Worm (Caenorhabditis elegans) whole organism, L4 larva: ENCODE measurements around the gene pcp-4.

ENCODE experiments used
- D1046.2 ChIP-seq: fragments of 200-800 bp; sonication (Bioruptor generic); IDR thresholded peaks from 2 replicates; pipeline ENCODE4 v1.3.6; 2022; ENCODE audit warnings: missing genetic modification characterization, missing compliant biosample characterization
- F10B5.3 ChIP-seq: sonication (generic microtip); optimal IDR thresholded peaks from 2 replicates; lab custom pipeline; 2016; ENCODE audit warnings: mild to moderate bottlenecking, missing genetic modification characterization, missing compliant biosample characterization
- F26F4.8 ChIP-seq: fragments of 200-800 bp; sonication (Bioruptor generic); conservative IDR thresholded peaks from 2 replicates; pipeline ENCODE4 v1.3.6; 2022; ENCODE audit warnings: missing genetic modification characterization, missing compliant biosample characterization
- F37D6.2 ChIP-seq: sonication (generic microtip); optimal IDR thresholded peaks from 2 replicates; lab custom pipeline; 2016; ENCODE audit warnings: mild to moderate bottlenecking, missing genetic modification characterization, missing compliant biosample characterization
- F44E2.7 ChIP-seq: fragments of 200-800 bp; sonication (Bioruptor generic); IDR thresholded peaks from 2 replicates; pipeline ENCODE4 v2.1.2; 2022; ENCODE audit warnings: missing genetic modification characterization, missing compliant biosample characterization
- Y5F2A.4 ChIP-seq: fragments of 200-800 bp; sonication (Bioruptor generic); optimal IDR thresholded peaks from 2 replicates; lab custom pipeline; 2018; ENCODE audit warnings: mild to moderate bottlenecking, missing genetic modification characterization, missing compliant biosample characterization
- Y75B8A.6 ChIP-seq: fragments of 200-800 bp; sonication (Bioruptor generic); IDR thresholded peaks from 2 replicates; pipeline ENCODE4 v1.3.6; 2022; ENCODE audit warnings: missing genetic modification reagents, missing genetic modification characterization, missing compliant biosample characterization
- ZK337.2 ChIP-seq: fragments of 200-800 bp; sonication (Bioruptor generic); IDR thresholded peaks from 2 replicates; pipeline ENCODE4 v1.3.6; 2022; ENCODE audit warnings: missing genetic modification reagents, missing genetic modification characterization, missing compliant biosample characterization
- aly-2 ChIP-seq: sonication (generic microtip); optimal IDR thresholded peaks from 2 replicates; lab custom pipeline; 2018; ENCODE audit warnings: missing biosample characterization, missing genetic modification characterization
- ceh-28 ChIP-seq: fragments of 150-350 bp; optimal IDR thresholded peaks from 2 replicates; lab custom pipeline; 2014; ENCODE audit warnings: missing biosample characterization, missing genetic modification reagents, missing genetic modification characterization
- ceh-44 ChIP-seq: fragments of 200-800 bp; sonication (Bioruptor generic); IDR thresholded peaks from 2 replicates; pipeline ENCODE4 v1.3.6; 2022; ENCODE audit warnings: missing genetic modification reagents, missing genetic modification characterization, missing compliant biosample characterization
- ceh-82 ChIP-seq: sonication (generic microtip); optimal IDR thresholded peaks from 2 replicates; lab custom pipeline; 2017; ENCODE audit warnings: missing biosample characterization, missing genetic modification characterization
- ces-1 ChIP-seq: fragments of 150-350 bp; sonication (generic microtip); optimal IDR thresholded peaks from 4 replicates; lab custom pipeline; 2014; ENCODE audit warnings: missing biosample characterization, missing genetic modification reagents, missing genetic modification characterization
- daf-12 ChIP-seq: fragments of 150-350 bp; optimal IDR thresholded peaks from 2 replicates; lab custom pipeline; 2014; ENCODE audit warnings: missing biosample characterization, missing genetic modification reagents, missing genetic modification characterization
- daf-16 ChIP-seq, 3 experiments: sonication (generic microtip); optimal IDR thresholded peaks; 2 replicates each; lab custom pipeline; 2016 to 2017; ENCODE audit warnings: missing genetic modification characterization in 3 of 3, missing genetic modification reagents in 3 of 3, mild to moderate bottlenecking in 2 of 3, missing compliant biosample characterization in 2 of 3, missing biosample characterization in 1 of 3, moderate library complexity in 1 of 3
- daf-19 ChIP-seq: fragments of 200-800 bp; sonication (Bioruptor generic); conservative IDR thresholded peaks from 2 replicates; pipeline ENCODE4 v1.3.6; 2022; ENCODE audit warnings: missing genetic modification characterization, missing compliant biosample characterization
- dmd-6 ChIP-seq: fragments of 200-800 bp; sonication (Bioruptor generic); IDR thresholded peaks from 2 replicates; pipeline ENCODE4 v1.3.6; 2022; ENCODE audit warnings: missing genetic modification reagents, missing genetic modification characterization, missing compliant biosample characterization
- dmd-9 ChIP-seq: fragments of 200-800 bp; sonication (Bioruptor generic); IDR thresholded peaks from 2 replicates; pipeline ENCODE4 v1.3.6; 2022; ENCODE audit warnings: missing genetic modification reagents, missing genetic modification characterization, missing compliant biosample characterization
- dve-1 ChIP-seq: sonication (generic microtip); optimal IDR thresholded peaks from 2 replicates; lab custom pipeline; 2017; ENCODE audit warnings: antibody characterized with exemption, mild to moderate bottlenecking, missing genetic modification characterization, missing compliant biosample characterization; ENCODE audit not compliant: insufficient read depth
- hif-1 ChIP-seq, 2 experiments: sonication (generic microtip); optimal IDR thresholded peaks; 2 replicates each; lab custom pipeline; 2016 to 2017; ENCODE audit warnings: missing compliant biosample characterization in 2 of 2, missing genetic modification characterization in 2 of 2, missing genetic modification reagents in 2 of 2, missing genotype in 2 of 2, mild to moderate bottlenecking in 1 of 2
- lim-7 ChIP-seq: fragments of 200-800 bp; sonication (Bioruptor generic); IDR thresholded peaks from 2 replicates; pipeline ENCODE4 v1.3.6; 2022; ENCODE audit warnings: missing genetic modification characterization, missing compliant biosample characterization
- lin-1 ChIP-seq: fragments of 200-800 bp; sonication (Bioruptor generic); IDR thresholded peaks from 2 replicates; pipeline ENCODE4 v1.3.6; 2022; ENCODE audit warnings: missing genetic modification reagents, missing genetic modification characterization, missing compliant biosample characterization
- lin-38 ChIP-seq: fragments of 200-800 bp; sonication (Bioruptor generic); IDR thresholded peaks from 2 replicates; pipeline ENCODE4 v1.3.6; 2022; ENCODE audit warnings: missing genetic modification reagents, missing genetic modification characterization, missing compliant biosample characterization
- lir-3 ChIP-seq: sonication (generic microtip); optimal IDR thresholded peaks from 2 replicates; lab custom pipeline; 2016; ENCODE audit warnings: mild to moderate bottlenecking, missing genetic modification characterization, missing compliant biosample characterization
- mdl-1 ChIP-seq, 2 experiments: fragments of 150-350 bp in 1 of 2; sonication (generic microtip) in 1 of 2; optimal IDR thresholded peaks; 2 replicates each; lab custom pipeline; 2014 to 2017; ENCODE audit warnings: missing biosample characterization in 2 of 2, missing genetic modification characterization in 2 of 2
- mes-2 ChIP-seq: sonication (generic microtip); optimal IDR thresholded peaks from 2 replicates; lab custom pipeline; 2016; ENCODE audit warnings: missing genotype, mild to moderate bottlenecking, missing genetic modification characterization, missing compliant biosample characterization; ENCODE audit not compliant: poor library complexity, severe bottlenecking
- nhr-102 ChIP-seq: sonication (generic microtip); optimal IDR thresholded peaks from 2 replicates; lab custom pipeline; 2016; ENCODE audit warnings: mild to moderate bottlenecking, missing genetic modification characterization, moderate library complexity, missing compliant biosample characterization
- nhr-11 ChIP-seq: fragments of 150-350 bp; optimal IDR thresholded peaks from 2 replicates; lab custom pipeline; 2014; ENCODE audit warnings: missing biosample characterization, missing genetic modification characterization
- nhr-111 ChIP-seq: fragments of 200-800 bp; sonication (Bioruptor generic); optimal IDR thresholded peaks from 2 replicates; lab custom pipeline; 2018; ENCODE audit warnings: mild to moderate bottlenecking, missing genetic modification characterization, missing compliant biosample characterization
- nhr-237 ChIP-seq: sonication (generic microtip); optimal IDR thresholded peaks from 2 replicates; lab custom pipeline; 2017; ENCODE audit warnings: missing biosample characterization, missing genetic modification characterization
- nhr-25 ChIP-seq: sonication (generic microtip); optimal IDR thresholded peaks from 2 replicates; lab custom pipeline; 2017; ENCODE audit warnings: missing genetic modification characterization, mild to moderate bottlenecking, missing compliant biosample characterization, antibody characterized with exemption, moderate library complexity, borderline replicate concordance; ENCODE audit not compliant: insufficient read depth
- nhr-28 ChIP-seq: fragments of 150-350 bp; optimal IDR thresholded peaks from 2 replicates; lab custom pipeline; 2014; ENCODE audit warnings: missing biosample characterization, missing genetic modification characterization
- nhr-76 ChIP-seq: fragments of 150-350 bp; optimal IDR thresholded peaks from 2 replicates; lab custom pipeline; 2014; ENCODE audit warnings: missing biosample characterization, missing genetic modification characterization
- pha-4 ChIP-seq, 2 experiments: fragments of 150-350 bp in 1 of 2; fragments of 200-800 bp in 1 of 2; sonication (Bioruptor generic) in 1 of 2; IDR thresholded peaks in 1 of 2; optimal IDR thresholded peaks in 1 of 2; 2 replicates each; pipeline versions ENCODE4 v1.3.6 to Lab custom; 2014 to 2022; ENCODE audit warnings: missing genetic modification characterization in 2 of 2, missing genetic modification reagents in 2 of 2, missing biosample characterization in 1 of 2, missing compliant biosample characterization in 1 of 2
- php-3 ChIP-seq: fragments of 200-800 bp; sonication (Bioruptor generic); IDR thresholded peaks from 2 replicates; pipeline ENCODE4 v1.3.6; 2022; ENCODE audit warnings: missing genetic modification reagents, missing genetic modification characterization, missing compliant biosample characterization
- rbr-2 ChIP-seq: sonication (generic microtip); optimal IDR thresholded peaks from 2 replicates; lab custom pipeline; 2016; ENCODE audit warnings: missing genotype, missing genetic modification characterization, missing compliant biosample characterization
- sdz-12 ChIP-seq: fragments of 200-800 bp; sonication (Bioruptor generic); optimal IDR thresholded peaks from 2 replicates; lab custom pipeline; 2018; ENCODE audit warnings: mild to moderate bottlenecking, missing genetic modification characterization, missing compliant biosample characterization
- set-16 ChIP-seq: fragments of 200-800 bp; sonication (Bioruptor generic); IDR thresholded peaks from 2 replicates; pipeline ENCODE4 v1.3.6; 2022; ENCODE audit warnings: missing genetic modification reagents, missing genetic modification characterization, missing compliant biosample characterization
- spr-1 ChIP-seq: sonication (generic microtip); optimal IDR thresholded peaks from 2 replicates; lab custom pipeline; 2016; ENCODE audit warnings: mild to moderate bottlenecking, missing genetic modification characterization, missing compliant biosample characterization
- unc-130 ChIP-seq: sonication (generic microtip); optimal IDR thresholded peaks from 2 replicates; lab custom pipeline; 2016; ENCODE audit warnings: missing genetic modification reagents, missing genetic modification characterization, missing compliant biosample characterization
- unc-39 ChIP-seq: sonication (generic microtip); optimal IDR thresholded peaks from 2 replicates; lab custom pipeline; 2017; ENCODE audit warnings: missing biosample characterization, missing genetic modification characterization
- zag-1 ChIP-seq: fragments of 150-350 bp; optimal IDR thresholded peaks from 2 replicates; lab custom pipeline; 2014; ENCODE audit warnings: missing biosample characterization, missing genetic modification characterization
- zfp-2 ChIP-seq: sonication (generic microtip); optimal IDR thresholded peaks from 2 replicates; lab custom pipeline; 2016; ENCODE audit warnings: mild to moderate bottlenecking, missing genetic modification characterization, missing compliant biosample characterization
- zip-2 ChIP-seq: fragments of 150-350 bp; optimal IDR thresholded peaks from 2 replicates; lab custom pipeline; 2014; ENCODE audit warnings: missing biosample characterization, missing genetic modification characterization
- ztf-11 ChIP-seq: fragments of 150-350 bp; optimal IDR thresholded peaks from 2 replicates; lab custom pipeline; 2014; ENCODE audit warnings: missing biosample characterization, missing genetic modification characterization
- ztf-7 ChIP-seq: fragments of 150-350 bp; optimal IDR thresholded peaks from 2 replicates; lab custom pipeline; 2014; ENCODE audit warnings: missing biosample characterization, missing genetic modification characterization

pcp-4 gene

DNA sequence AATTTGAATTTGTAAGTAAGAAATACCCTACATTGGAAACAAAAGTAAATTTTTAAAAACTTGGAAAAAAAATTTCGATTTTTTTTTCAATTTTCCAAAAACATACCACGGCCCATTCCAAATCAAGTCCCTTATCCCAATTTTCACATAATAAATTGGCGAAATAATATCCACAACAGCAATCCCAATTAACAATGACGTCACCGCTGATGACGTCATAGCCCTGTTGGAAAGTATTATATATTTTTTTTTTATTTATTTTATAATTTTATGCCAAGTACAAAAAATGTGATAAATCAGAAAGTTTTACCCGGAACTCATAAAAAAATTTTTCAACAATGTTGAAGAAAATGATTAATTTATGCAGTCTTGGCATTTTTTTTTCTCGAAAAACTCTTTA is 22.8 kb upstream of the pcp-4 start:
- TF ChIP-seq dmd-6 (GFP tag; lab: Robert Waterston, UW), result no peak
- no peak for TF ChIP-seq ceh-28
- no peak for TF ChIP-seq php-3 (GFP tag; lab: Robert Waterston, UW)
- TF ChIP-seq hif-1 (tag; optimal IDR thresholded peaks at IDR 0.05; lab: Kevin White, UChicago), result no peak
- no peak for TF ChIP-seq F37D6.2 (tag; lab: Kevin White, UChicago)
- no peak for TF ChIP-seq nhr-237 (tag; lab: Kevin White, UChicago)
- TF ChIP-seq ZK337.2 (GFP tag; lab: Robert Waterston, UW), result no peak
- TF ChIP-seq nhr-111, result no peak
- no peak for TF ChIP-seq F26F4.8 (GFP tag; lab: Robert Waterston, UW)
- TF ChIP-seq unc-39, result no peak
- TF ChIP-seq zip-2 (tag; lab: Kevin White, UChicago), result no peak
- TF ChIP-seq F10B5.3, result no peak
- TF ChIP-seq zfp-2 (tag; lab: Kevin White, UChicago), result no peak
- TF ChIP-seq ztf-7 (tag; lab: Kevin White, UChicago), result no peak
- TF ChIP-seq unc-130 (GFP tag; lab: Kevin White, UChicago), result no peak
- no peak for TF ChIP-seq ztf-11 (tag; lab: Kevin White, UChicago)
- no peak for TF ChIP-seq D1046.2 (GFP tag; lab: Robert Waterston, UW)
- TF ChIP-seq set-16 (GFP tag; lab: Robert Waterston, UW), result no peak
- TF ChIP-seq ceh-82 (tag; lab: Kevin White, UChicago), result no peak
- no peak for TF ChIP-seq Y5F2A.4 (GFP tag; lab: Kevin White, UChicago)

DNA sequence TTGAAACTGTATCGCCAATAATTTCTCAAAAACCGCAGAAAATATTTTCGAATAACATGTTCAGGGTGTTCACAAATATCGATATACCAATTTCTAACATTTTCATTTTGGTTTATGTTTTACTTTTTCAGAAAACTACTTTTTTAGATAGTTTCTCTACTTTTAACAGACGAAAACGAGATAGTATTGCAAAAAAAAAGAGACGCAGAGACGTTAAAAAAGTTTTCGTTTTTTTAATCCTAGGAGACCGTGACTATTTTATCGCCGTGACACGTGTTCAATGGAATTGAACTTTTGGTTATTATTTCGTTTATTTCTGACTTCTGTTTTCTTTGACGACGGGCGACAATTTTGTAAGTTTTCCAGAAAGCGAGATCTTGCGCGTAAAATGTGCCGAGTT is 17.2 kb upstream of the pcp-4 start, which contains the start of gene Y116F11B.7:
TSS of gene Y116F11B.7 (plus strand) at position 301 of the 400 bp plus-strand sequence.
- no peak for TF ChIP-seq sdz-12

DNA sequence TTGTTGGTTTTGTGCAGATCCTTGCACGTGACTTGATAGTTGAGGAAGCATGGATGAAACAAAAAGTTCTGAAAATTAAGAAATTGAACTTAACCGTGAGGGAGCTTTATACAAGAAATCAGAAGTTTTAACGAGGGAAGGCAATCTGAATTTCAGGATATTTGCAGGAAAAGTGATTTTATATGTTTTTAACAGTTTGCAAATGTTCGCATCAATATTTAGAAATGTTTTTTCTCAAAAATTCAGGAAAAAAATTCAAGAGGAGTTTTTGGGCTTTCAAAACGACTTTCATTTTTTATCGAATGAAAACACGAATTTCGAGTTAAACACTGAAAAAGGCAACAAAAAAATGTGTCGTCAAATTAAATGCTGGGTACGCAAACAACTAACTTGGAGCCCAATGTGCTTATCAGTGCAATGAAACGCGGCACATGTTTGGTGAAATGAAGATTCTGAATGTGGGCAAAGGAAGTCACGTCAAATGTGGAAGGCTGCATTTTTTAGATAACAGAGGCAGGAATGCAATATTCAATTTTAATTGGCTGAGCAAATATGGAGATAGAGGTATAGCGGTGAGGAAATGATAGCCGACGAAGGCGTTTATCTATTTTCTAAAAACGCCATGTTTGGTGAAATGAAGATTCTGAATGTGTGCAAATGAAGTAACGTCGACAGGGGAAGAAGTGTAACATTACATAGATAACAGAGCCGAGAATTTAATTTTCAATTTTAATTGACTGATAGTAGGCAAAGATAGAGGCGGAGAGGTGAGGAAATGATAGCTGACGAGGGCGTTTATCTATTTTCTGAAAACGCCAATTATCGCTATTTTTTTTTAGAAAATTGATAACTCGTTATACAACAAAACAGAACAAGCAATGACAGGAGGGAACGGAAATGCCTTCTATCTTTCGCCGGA is 15.4 kb upstream of the pcp-4 start, which contains the start of gene Y116F11B.6:
TSS of gene Y116F11B.6 (minus strand) at position 51 of the 919 bp plus-strand sequence.
- TF ChIP-seq rbr-2 (no peak), nhr-102 (tag; lab: Kevin White, UChicago) (no peak), mdl-1 (tag; optimal IDR thresholded peaks at IDR 0.05; lab: Kevin White, UChicago) (no peak), set-16 (GFP tag; lab: Robert Waterston, UW) (no peak), lin-1 (GFP tag; lab: Robert Waterston, UW) (no peak), ces-1 (GFP tag; lab: Kevin White, UChicago) (no peak), Y75B8A.6 (GFP tag; lab: Robert Waterston, UW) (no peak), nhr-25 (tag; lab: Kevin White, UChicago) (no peak), nhr-28 (tag; lab: Kevin White, UChicago) (peak; percentile 5), lim-7 (no peak), dve-1 (peak; percentile 14), zag-1 (tag; lab: Kevin White, UChicago) (no peak), F44E2.7 (no peak), daf-12 (no peak), ZK337.2 (GFP tag; lab: Robert Waterston, UW) (no peak), lin-38 (no peak), dmd-9 (GFP tag; lab: Robert Waterston, UW) (no peak), daf-16 (GFP tag; optimal IDR thresholded peaks at IDR 0.05; lab: Kevin White, UChicago) (no peak), daf-16 (tag; optimal IDR thresholded peaks at IDR 0.05; lab: Kevin White, UChicago) (peak; percentile 25), nhr-11 (tag; lab: Kevin White, UChicago) (no peak), pha-4 (GFP tag; IDR thresholded peaks at IDR 0.05; lab: Robert Waterston, UW) (no peak), pha-4 (tag; optimal IDR thresholded peaks at IDR 0.05; lab: Kevin White, UChicago) (no peak), aly-2 (tag; lab: Kevin White, UChicago) (no peak), ceh-44 (GFP tag; lab: Robert Waterston, UW) (no peak), spr-1 (no peak), nhr-76 (tag; lab: Kevin White, UChicago) (no peak), lir-3 (no peak), daf-19 (GFP tag; lab: Robert Waterston, UW) (no peak), mes-2 (tag; lab: Kevin White, UChicago) (no peak)
